Worm (Caenorhabditis elegans): ENCODE data around the gene T14B4.3.

T14B4.3 gene

ce11 chrII:6752027-6752426, 17.3 kb downstream of the T14B4.3 start, which contains the start of gene F41G3.19:
F41G3.19 (minus strand) TSS chrII:6752127.
- TF ChIP-seq die-1 (tag; optimal IDR thresholded peaks at IDR 0.05) (no peak), zim-3 (tag; optimal IDR thresholded peaks at IDR 0.05) (no peak), ceh-40 (GFP tag; IDR thresholded peaks at IDR 0.05) (no peak), ZK185.1 (tag; optimal IDR thresholded peaks at IDR 0.05; ENCODE audit: poor library complexity, severe bottlenecking) (no peak), T26A5.8 (tag; optimal IDR thresholded peaks at IDR 0.05) (no peak), dpl-1 (GFP tag; optimal IDR thresholded peaks at IDR 0.05) (no peak), ceh-79 (tag; optimal IDR thresholded peaks at IDR 0.05) (no peak), F57C9.4 (tag; optimal IDR thresholded peaks at IDR 0.05) (no peak), snpc-4 (GFP tag; optimal IDR thresholded peaks at IDR 0.05) (no peak), snpc-4 (tag; optimal IDR thresholded peaks at IDR 0.05) (no peak)

- TF ChIP-seq attf-5 (GFP tag; optimal IDR thresholded peaks at IDR 0.05) (no peak), F57A8.1 (GFP tag; optimal IDR thresholded peaks at IDR 0.05) (no peak)
Measured at ce11 chrII:6752850-6753249, 18.1 kb downstream of the T14B4.3 start, which contains the start of gene F41G3.21. F41G3.21 (minus strand) TSS chrII:6752950.

ce11 chrII:6754671-6755224, 20.0 kb downstream of the T14B4.3 start, which contains the start of the genes srx-95 and fis-1:
srx-95 (minus strand) TSS chrII:6754771.
fis-1 (plus strand) TSS chrII:6755174.
- TF ChIP-seq dpff-1 (tag; optimal IDR thresholded peaks at IDR 0.05), result no peak
- no peak for TF ChIP-seq B0019.2 (GFP tag; conservative IDR thresholded peaks at IDR 0.05)
- no peak for TF ChIP-seq fkh-3 (tag; optimal IDR thresholded peaks at IDR 0.05)
- TF ChIP-seq Y53G8AR.9 (GFP tag; conservative IDR thresholded peaks at IDR 0.05), result no peak
- no peak for TF ChIP-seq bed-2 (GFP tag; IDR thresholded peaks at IDR 0.05)
- TF ChIP-seq attf-3 (GFP tag; conservative IDR thresholded peaks at IDR 0.05), result no peak
- TF ChIP-seq cebp-1 (GFP tag; IDR thresholded peaks at IDR 0.05), result no peak
- no peak for TF ChIP-seq cebp-1 (tag; optimal IDR thresholded peaks at IDR 0.05)
- TF ChIP-seq ceh-100 (GFP tag; IDR thresholded peaks at IDR 0.05), result no peak
- no peak for TF ChIP-seq hmg-1.2 (GFP tag; IDR thresholded peaks at IDR 0.05)
- no peak for TF ChIP-seq hrde-1 (tag; optimal IDR thresholded peaks at IDR 0.05; ENCODE audit: borderline replicate concordance)
- no peak for TF ChIP-seq hsf-1 (GFP tag; IDR thresholded peaks at IDR 0.05)
- TF ChIP-seq snpc-1.3 (tag; optimal IDR thresholded peaks at IDR 0.05; ENCODE audit: insufficient read depth), result no peak
- TF ChIP-seq atf-7 (tag; optimal IDR thresholded peaks at IDR 0.05), result no peak
- no peak for TF ChIP-seq ceh-58 (GFP tag; IDR thresholded peaks at IDR 0.05)
- no peak for TF ChIP-seq madf-3 (GFP tag; IDR thresholded peaks at IDR 0.05)

- TF ChIP-seq ztf-22 (GFP tag; optimal IDR thresholded peaks at IDR 0.05) (no peak), Y56A3A.18 (GFP tag; IDR thresholded peaks at IDR 0.05) (no peak), cebp-1 (GFP tag; IDR thresholded peaks at IDR 0.05) (no peak), cebp-1 (tag; optimal IDR thresholded peaks at IDR 0.05) (no peak), attf-6 (GFP tag; IDR thresholded peaks at IDR 0.05) (no peak), egl-44 (GFP tag; IDR thresholded peaks at IDR 0.05) (no peak), him-1 (tag; optimal IDR thresholded peaks at IDR 0.05) (no peak), sdz-38 (tag; optimal IDR thresholded peaks at IDR 0.05) (no peak), F39B2.1 (GFP tag; IDR thresholded peaks at IDR 0.05) (no peak), ceh-27 (GFP tag; optimal IDR thresholded peaks at IDR 0.05) (no peak), lsl-1 (GFP tag; optimal IDR thresholded peaks at IDR 0.05) (no peak), gei-17 (GFP tag; optimal IDR thresholded peaks at IDR 0.05) (no peak), repo-1 (tag; optimal IDR thresholded peaks at IDR 0.05) (no peak), ceh-79 (tag; optimal IDR thresholded peaks at IDR 0.05) (no peak), Y79H2A.3 (GFP tag; conservative IDR thresholded peaks at IDR 0.05) (no peak), Y67H2A.10 (GFP tag; conservative IDR thresholded peaks at IDR 0.05) (no peak)
Measured at ce11 chrII:6756232-6756631, 21.5 kb downstream of the T14B4.3 start, which contains the start of gene F41G3.3. F41G3.3 (plus strand) TSS chrII:6756532.

Measured in whole organism, young adult.